Worm (Caenorhabditis elegans) whole organism, L3 larva: ENCODE results near the gene C49A9.3.

ENCODE experiments used
- pqm-1 ChIP-seq: fragments of 150-350 bp; optimal IDR thresholded peaks from 2 replicates; lab custom pipeline; 2017; ENCODE audit warnings: missing biosample characterization, missing genetic modification characterization, inconsistent platforms
- snpc-4 ChIP-seq: fragments of 150-350 bp; optimal IDR thresholded peaks from 2 replicates; lab custom pipeline; 2014; ENCODE audit warnings: missing biosample characterization, missing genetic modification characterization
- tbx-2 ChIP-seq: sonication (generic microtip); optimal IDR thresholded peaks from 2 replicates; lab custom pipeline; 2016; ENCODE audit warnings: mild to moderate bottlenecking, missing genetic modification characterization, missing compliant biosample characterization
- unc-62 ChIP-seq: fragments of 150-350 bp; sonication (generic microtip); optimal IDR thresholded peaks from 4 replicates; lab custom pipeline; 2014; ENCODE audit warnings: missing biosample characterization, missing genetic modification reagents, missing genetic modification characterization
- ztf-4 ChIP-seq: fragments of 150-350 bp; optimal IDR thresholded peaks from 2 replicates; lab custom pipeline; 2014; ENCODE audit warnings: missing biosample characterization, missing genetic modification characterization

ce11 chrIV:6263244-6263643 is 41.4 kb downstream of the C49A9.3 start, which contains the start of gene srv-28:
- TF ChIP-seq pqm-1 (tag; lab: Kevin White, UChicago) = no peak
- TF ChIP-seq unc-62 (GFP tag; lab: Kevin White, UChicago) = no peak
- no peak for TF ChIP-seq snpc-4
- TF ChIP-seq tbx-2 (tag; lab: Kevin White, UChicago) = no peak
- TF ChIP-seq ztf-4 = no peak
